Fruit fly (Drosophila melanogaster) whole organism, adult: ENCODE measurements around the gene Or7a.

ENCODE experiments used
- CG14711 ChIP-seq: fragments of 200-800 bp; sonication (Bioruptor generic); optimal IDR thresholded peaks from 2 replicates; lab custom pipeline; 2018; ENCODE audit warnings: missing biosample characterization, mild to moderate bottlenecking, missing genetic modification characterization, moderate library complexity
- CG33017 ChIP-seq: fragments of 200-800 bp; sonication (Bioruptor generic); optimal IDR thresholded peaks from 2 replicates; lab custom pipeline; 2018; ENCODE audit warnings: missing biosample characterization, mild to moderate bottlenecking, missing genetic modification characterization, moderate library complexity
- CG5204 ChIP-seq: fragments of 200-800 bp; sonication (Bioruptor generic); optimal IDR thresholded peaks from 2 replicates; lab custom pipeline; 2016; ENCODE audit warnings: missing biosample characterization, missing genetic modification characterization
- Crg-1 ChIP-seq: fragments of 200-800 bp; sonication (Bioruptor generic); optimal IDR thresholded peaks from 2 replicates; lab custom pipeline; 2016; ENCODE audit warnings: missing biosample characterization, missing genetic modification characterization
- Hr96 ChIP-seq: fragments of 200-800 bp; sonication (Bioruptor generic); optimal IDR thresholded peaks from 2 replicates; lab custom pipeline; 2016; ENCODE audit warnings: missing biosample characterization, missing genetic modification characterization
- kay ChIP-seq: fragments of 200-800 bp; sonication (Bioruptor generic); peaks from one replicate; lab custom pipeline; 2016; ENCODE audit warnings: missing biosample characterization, missing genetic modification characterization, borderline replicate concordance
- pad ChIP-seq: fragments of 200-800 bp; sonication (Bioruptor generic); optimal IDR thresholded peaks from 3 replicates; lab custom pipeline; 2017; ENCODE audit warnings: missing biosample characterization, missing genetic modification characterization, mild to moderate bottlenecking, moderate library complexity, missing genetic modification reagents

- no peak for TF ChIP-seq CG5204 (GFP tag; lab: Kevin White, UChicago)
- peak; percentile 85 for TF ChIP-seq kay (GFP tag; lab: Kevin White, UChicago)
- no peak for TF ChIP-seq CG14711 (tag; lab: Kevin White, UChicago)
- TF ChIP-seq CG33017 = no peak
- TF ChIP-seq Hr96 (GFP tag; lab: Kevin White, UChicago) = no peak
- TF ChIP-seq Crg-1 (GFP tag; lab: Kevin White, UChicago) = no peak
- TF ChIP-seq pad (GFP tag; lab: Kevin White, UChicago) = peak; percentile 8
Observed at dm6 chrX:8193017-8193556, 27.6 kb upstream of the Or7a start.
